Worm (Caenorhabditis elegans) whole organism, L3 larva: ENCODE data around the gene ZC317.6.

Experiments used
- ceh-82 ChIP-seq: fragments of 150-350 bp; optimal IDR thresholded peaks from 2 replicates; lab custom pipeline; 2014; ENCODE audit warnings: missing biosample characterization, missing genetic modification characterization
- lsy-12 ChIP-seq: sonication (generic microtip); optimal IDR thresholded peaks from 2 replicates; lab custom pipeline; 2016; ENCODE audit warnings: mild to moderate bottlenecking, missing genetic modification characterization, missing compliant biosample characterization
- nhr-237 ChIP-seq: fragments of 150-350 bp; optimal IDR thresholded peaks from 2 replicates; lab custom pipeline; 2014; ENCODE audit warnings: missing biosample characterization, missing genetic modification characterization
- unc-39 ChIP-seq: sonication (generic microtip); optimal IDR thresholded peaks from 4 replicates; lab custom pipeline; 2017; ENCODE audit warnings: missing biosample characterization, missing genetic modification characterization

DNA sequence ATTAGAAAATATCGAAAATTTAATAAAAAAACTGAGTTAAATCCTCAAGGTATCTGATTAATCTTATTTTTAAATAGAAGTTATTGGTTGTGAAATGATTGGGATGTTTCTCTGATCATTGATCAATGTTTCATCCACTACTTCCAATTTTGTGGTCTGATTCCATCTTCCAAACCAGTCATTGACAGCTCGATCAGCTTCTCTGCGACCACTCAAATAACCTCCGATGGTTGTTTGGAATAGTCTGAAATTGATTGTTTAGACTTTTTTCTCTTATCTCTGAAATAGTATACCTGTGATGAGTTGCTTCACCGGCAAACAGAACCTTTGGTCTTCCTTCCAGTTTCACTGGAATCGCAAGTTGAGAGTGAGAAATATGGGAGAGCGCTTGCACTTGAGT is 41.6 kb upstream of the ZC317.6 start:
- TF ChIP-seq ceh-82 (tag; lab: Kevin White, UChicago) (no peak), nhr-237 (tag; lab: Kevin White, UChicago) (no peak), unc-39 (tag; lab: Kevin White, UChicago) (no peak), lsy-12 (tag; lab: Kevin White, UChicago) (no peak)
